Worm (Caenorhabditis elegans): ENCODE measurements around the gene lgc-10.

Gene lgc-10

DNA sequence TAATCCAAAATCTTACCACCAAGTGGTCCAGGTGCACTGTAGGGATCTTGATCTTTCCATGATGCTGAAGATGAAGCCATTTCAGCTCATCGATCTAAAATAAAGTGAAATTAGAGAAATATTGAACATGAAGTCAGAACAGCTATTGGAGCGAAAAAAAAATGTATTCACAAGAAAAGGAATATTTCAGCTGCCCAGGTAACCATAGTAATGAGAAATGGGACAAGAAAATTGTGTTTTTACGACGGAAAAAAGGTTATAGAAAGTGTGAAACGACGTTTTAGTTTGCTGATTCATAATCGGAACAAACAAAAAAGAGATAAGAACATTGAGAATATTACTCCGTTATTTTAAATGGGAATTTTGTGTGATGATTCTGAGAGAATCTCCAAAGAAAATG is 15.8 kb upstream of the lgc-10 start, which contains the start of gene Y73B6BL.27:
Gene Y73B6BL.27 (minus strand): TSS at position 101 of the 400 bp plus-strand sequence.
- no peak for TF ChIP-seq ref-2 (tag; optimal IDR thresholded peaks at IDR 0.05)
- TF ChIP-seq ama-1 (optimal IDR thresholded peaks at IDR 0.05), result no peak
- TF ChIP-seq rnt-1 (tag; optimal IDR thresholded peaks at IDR 0.05), result no peak
- no peak for TF ChIP-seq ceh-22 (tag; optimal IDR thresholded peaks at IDR 0.05)
- no peak for TF ChIP-seq elt-4 (tag; optimal IDR thresholded peaks at IDR 0.05)
- TF ChIP-seq ceh-2 (tag; optimal IDR thresholded peaks at IDR 0.05), result no peak
- no peak for TF ChIP-seq ceh-14 (tag; optimal IDR thresholded peaks at IDR 0.05)
- TF ChIP-seq unc-86 (tag; optimal IDR thresholded peaks at IDR 0.05), result no peak
- no peak for TF ChIP-seq ets-4 (tag; optimal IDR thresholded peaks at IDR 0.05)
- TF ChIP-seq fax-1 (tag; optimal IDR thresholded peaks at IDR 0.05), result no peak
- TF ChIP-seq sdc-2 (tag; optimal IDR thresholded peaks at IDR 0.05), result no peak

- TF ChIP-seq pax-1 (tag; optimal IDR thresholded peaks at IDR 0.05) (no peak), npax-4 (tag; optimal IDR thresholded peaks at IDR 0.05) (no peak), madf-2 (tag; optimal IDR thresholded peaks at IDR 0.05) (no peak), ceh-31 (tag; optimal IDR thresholded peaks at IDR 0.05) (no peak), ceh-22 (tag; optimal IDR thresholded peaks at IDR 0.05) (no peak)
Observed at ce11 chrIV:6471216-6471615, 13.8 kb upstream of the lgc-10 start, which contains the start of gene tmed-13. TSS of gene tmed-13 (minus strand) at chrIV:6471384.

DNA sequence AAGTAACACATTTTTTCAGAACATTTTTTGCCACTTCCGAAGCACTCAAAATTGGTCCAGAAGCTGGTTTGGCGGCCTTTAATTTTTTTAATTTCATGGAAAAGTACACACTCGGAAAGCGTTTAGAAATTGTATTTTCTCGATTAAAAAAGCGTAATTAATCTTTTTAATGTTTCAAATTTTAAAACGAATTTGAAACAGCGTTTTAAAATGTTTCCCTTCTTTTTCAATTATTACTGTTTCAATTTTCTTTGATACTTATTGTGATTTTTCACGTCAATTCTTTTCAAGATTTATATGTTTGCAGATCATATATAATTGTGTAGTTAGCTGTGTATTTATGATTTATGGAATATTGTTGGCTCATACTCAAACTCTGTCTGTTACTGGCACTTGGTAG is 6.6 kb upstream of the lgc-10 start, which contains the start of gene acr-25:
Gene acr-25 (plus strand): TSS at position 301 of the 400 bp plus-strand sequence.
- TF ChIP-seq pat-9 (tag; optimal IDR thresholded peaks at IDR 0.05) (no peak), hlh-30 (tag; optimal IDR thresholded peaks at IDR 0.05; ENCODE audit: insufficient read depth) (no peak), dmd-4 (tag; optimal IDR thresholded peaks at IDR 0.05; ENCODE audit: borderline replicate concordance) (no peak), odd-2 (tag; optimal IDR thresholded peaks at IDR 0.05) (no peak), tbx-7 (tag; optimal IDR thresholded peaks at IDR 0.05) (no peak), T23F11.4 (GFP tag; optimal IDR thresholded peaks at IDR 0.05) (no peak), che-1 (tag; optimal IDR thresholded peaks at IDR 0.05) (no peak), elt-4 (tag; optimal IDR thresholded peaks at IDR 0.05) (no peak), ceh-18 (tag; optimal IDR thresholded peaks at IDR 0.05) (no peak), sox-4 (tag; optimal IDR thresholded peaks at IDR 0.05) (no peak), madf-2 (tag; optimal IDR thresholded peaks at IDR 0.05) (no peak), pha-4 (tag; optimal IDR thresholded peaks at IDR 0.05) (no peak), pha-2 (tag; optimal IDR thresholded peaks at IDR 0.05) (no peak), elt-2 (tag; optimal IDR thresholded peaks at IDR 0.05) (no peak), rnt-1 (tag; optimal IDR thresholded peaks at IDR 0.05) (no peak), ceh-48 (tag; optimal IDR thresholded peaks at IDR 0.05) (no peak), nhr-232 (tag; optimal IDR thresholded peaks at IDR 0.05) (no peak)

- TF ChIP-seq gmeb-2 (tag; optimal IDR thresholded peaks at IDR 0.05), result no peak
Observed at ce11 chrIV:6460596-6460995, 3.2 kb upstream of the lgc-10 start.

DNA sequence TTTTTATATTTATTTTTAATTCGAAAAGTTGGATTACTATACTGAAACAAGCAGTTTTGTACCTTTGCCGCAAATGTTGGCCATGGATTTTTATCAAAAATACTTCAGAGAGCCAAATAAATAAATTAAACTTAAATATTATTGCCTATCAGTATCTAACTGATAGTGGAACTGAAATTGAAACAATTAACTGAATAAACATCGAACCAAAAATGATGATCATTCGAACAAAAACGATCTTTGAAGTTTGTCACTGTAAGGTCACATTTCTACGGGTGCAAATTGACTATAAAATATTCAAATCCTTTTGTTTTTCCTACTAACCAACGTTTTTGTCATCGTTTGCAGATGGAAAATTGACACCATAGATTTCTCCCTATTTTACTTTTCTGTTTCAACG is 14.4 kb downstream of the lgc-10 start:
- TF ChIP-seq hlh-8 (tag; optimal IDR thresholded peaks at IDR 0.05) (no peak), ceh-6 (GFP tag; optimal IDR thresholded peaks at IDR 0.05) (no peak), ceh-30 (tag; optimal IDR thresholded peaks at IDR 0.05) (no peak), sox-4 (tag; optimal IDR thresholded peaks at IDR 0.05) (no peak), sdc-2 (tag; optimal IDR thresholded peaks at IDR 0.05) (no peak), ceh-18 (tag; optimal IDR thresholded peaks at IDR 0.05) (no peak), ceh-34 (tag; optimal IDR thresholded peaks at IDR 0.05) (no peak), ceh-24 (tag; optimal IDR thresholded peaks at IDR 0.05) (no peak), tbx-2 (tag; optimal IDR thresholded peaks at IDR 0.05) (no peak)

All from whole organism, late embryonic.